Worm (Caenorhabditis elegans) whole organism, dauer: ENCODE results near the gene bub-3.

Experiments
- unc-62 ChIP-seq: sonication (generic microtip); optimal IDR thresholded peaks from 2 replicates; lab custom pipeline; 2017; ENCODE audit warnings: missing biosample characterization, missing genetic modification reagents, missing genetic modification characterization

The bub-3 gene

ce11 chrII:13720650-13721049, 5.2 kb upstream of the bub-3 start:
- no peak for TF ChIP-seq unc-62 (GFP tag; lab: Kevin White, UChicago)

ce11 chrII:13721218-13721617, 4.6 kb upstream of the bub-3 start, which contains the start of gene sre-46:
Gene sre-46, minus strand, starts transcription at chrII:13721318.
- TF ChIP-seq unc-62 (GFP tag; lab: Kevin White, UChicago) = no peak

ce11 chrII:13722763-13723162, 3.1 kb upstream of the bub-3 start, which contains the start of gene Y54G9A.5:
Gene Y54G9A.5, plus strand, starts transcription at chrII:13723007.
- TF ChIP-seq unc-62 (GFP tag; lab: Kevin White, UChicago) = no peak

DNA sequence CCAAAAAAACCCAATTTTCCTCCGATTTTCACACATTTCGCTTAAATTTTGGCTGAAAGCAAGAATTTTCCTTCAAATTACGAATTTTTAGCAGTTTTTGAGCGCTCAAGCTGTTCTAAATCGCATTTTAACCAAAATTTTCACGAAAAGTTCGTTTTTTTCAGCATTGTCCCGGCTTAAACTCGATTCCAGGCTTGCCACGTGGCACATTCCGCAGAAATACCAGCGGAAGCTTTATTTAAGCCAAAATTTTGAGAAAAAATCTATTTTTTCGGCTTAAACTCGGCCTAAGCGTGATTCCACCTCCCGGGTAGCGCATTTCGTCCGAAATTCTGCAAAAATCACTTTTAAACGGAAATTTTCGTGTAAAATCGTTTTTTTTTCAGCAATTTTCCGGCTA, 2.1 kb upstream of the bub-3 start:
- TF ChIP-seq unc-62 (GFP tag; lab: Kevin White, UChicago) = no peak

DNA sequence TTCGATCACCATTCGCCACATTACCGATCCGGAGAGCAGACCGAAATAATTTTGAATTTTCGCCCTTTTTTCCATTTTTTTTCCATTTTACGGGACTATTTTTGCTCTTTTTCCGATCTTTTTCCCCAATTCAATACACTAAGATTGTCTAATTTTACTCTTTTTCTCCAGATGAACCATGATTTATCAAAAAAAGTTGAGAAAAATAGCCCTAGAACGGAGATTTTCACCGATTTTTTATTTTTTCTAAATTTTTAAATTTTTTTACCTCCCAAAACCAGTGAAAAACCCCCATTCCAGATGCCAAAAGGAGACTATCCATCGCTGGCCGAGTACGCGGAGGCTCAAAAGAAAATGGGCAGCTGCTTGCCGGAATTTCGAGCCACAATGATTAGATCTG, 3.6 kb downstream of the bub-3 start, which contains the start of gene Y54G9A.9:
Gene Y54G9A.9 (plus strand): TSS at position 301 of the 400 bp plus-strand sequence.
- TF ChIP-seq unc-62 (GFP tag; lab: Kevin White, UChicago) = no peak

DNA sequence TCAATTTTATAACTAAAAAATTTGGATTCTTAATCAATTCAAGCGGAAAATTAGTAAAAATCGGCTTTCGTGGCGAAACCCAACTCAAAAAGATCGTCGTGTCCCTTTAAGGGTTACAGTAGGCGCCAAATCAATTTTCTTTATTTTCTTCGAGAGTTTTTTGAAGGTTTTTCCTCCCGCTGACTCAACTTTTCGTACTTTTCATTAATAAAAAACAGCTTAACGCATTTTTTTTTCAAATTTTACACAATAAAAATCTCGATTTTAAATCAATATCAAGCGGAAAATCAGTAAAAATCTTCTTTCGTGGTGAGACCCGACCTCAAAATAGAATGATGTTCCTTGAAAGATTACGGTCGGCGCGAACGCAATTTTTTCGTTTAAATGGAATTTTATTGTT, 6.3 kb downstream of the bub-3 start:
- no peak for TF ChIP-seq unc-62 (GFP tag; lab: Kevin White, UChicago)

ce11 chrII:13732577-13732976, 6.7 kb downstream of the bub-3 start:
- TF ChIP-seq unc-62 (GFP tag; lab: Kevin White, UChicago) = no peak

ce11 chrII:13736089-13736488, 10.2 kb downstream of the bub-3 start, which contains the start of gene R06B9.5:
Gene R06B9.5, plus strand, starts transcription at chrII:13736320.
- no peak for TF ChIP-seq unc-62 (GFP tag; lab: Kevin White, UChicago)

- no peak for TF ChIP-seq unc-62 (GFP tag; lab: Kevin White, UChicago)
Measured at ce11 chrII:13736906-13737305, 11.0 kb downstream of the bub-3 start.

ce11 chrII:13737751-13738525, 12.1 kb downstream of the bub-3 start:
- no peak for TF ChIP-seq unc-62 (GFP tag; lab: Kevin White, UChicago)

DNA sequence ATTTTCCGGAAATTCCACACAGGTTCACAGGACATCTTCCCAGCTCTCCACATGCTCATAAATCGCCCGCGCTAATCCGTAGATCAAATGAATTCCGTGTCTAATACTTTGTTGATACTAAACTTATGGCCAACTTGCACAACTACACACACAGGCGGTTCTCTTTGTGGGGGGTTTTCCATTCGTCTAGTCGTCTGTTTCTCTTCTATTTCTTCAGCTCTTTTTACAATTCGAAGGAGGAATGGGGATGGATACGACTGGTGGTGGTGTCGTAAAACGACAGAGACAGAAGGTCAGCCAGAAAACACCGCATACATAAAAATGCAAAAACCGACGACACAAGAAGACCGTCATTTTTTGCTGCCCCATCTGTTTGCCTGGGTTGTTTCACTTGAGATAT, 13.6 kb downstream of the bub-3 start:
- TF ChIP-seq unc-62 (GFP tag; lab: Kevin White, UChicago) = no peak

ce11 chrII:13741449-13741848, 15.6 kb downstream of the bub-3 start, which contains the start of gene mig-14:
Gene mig-14, plus strand, starts transcription at chrII:13741738.
- TF ChIP-seq unc-62 (GFP tag; lab: Kevin White, UChicago) = no peak

DNA sequence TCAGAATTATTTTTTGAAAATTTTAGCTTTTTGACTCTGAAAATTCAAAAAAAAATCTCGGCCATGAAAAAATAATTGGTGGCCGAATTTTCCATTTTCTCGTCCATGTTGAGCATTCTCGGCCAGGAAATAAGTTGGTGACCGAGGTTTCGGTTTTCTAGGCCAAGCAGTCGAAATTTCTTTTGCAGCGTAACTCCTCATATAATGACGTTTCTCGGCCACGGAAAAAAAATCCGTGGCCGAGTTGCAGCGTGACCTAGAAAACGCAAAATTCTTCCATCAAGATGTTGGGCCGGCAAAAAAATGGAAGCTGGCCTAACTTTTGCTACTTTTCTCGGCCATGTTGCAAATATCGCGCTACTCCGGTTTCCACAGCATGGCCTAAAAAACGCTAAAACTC, 24.3 kb downstream of the bub-3 start:
- no peak for TF ChIP-seq unc-62 (GFP tag; lab: Kevin White, UChicago)

DNA sequence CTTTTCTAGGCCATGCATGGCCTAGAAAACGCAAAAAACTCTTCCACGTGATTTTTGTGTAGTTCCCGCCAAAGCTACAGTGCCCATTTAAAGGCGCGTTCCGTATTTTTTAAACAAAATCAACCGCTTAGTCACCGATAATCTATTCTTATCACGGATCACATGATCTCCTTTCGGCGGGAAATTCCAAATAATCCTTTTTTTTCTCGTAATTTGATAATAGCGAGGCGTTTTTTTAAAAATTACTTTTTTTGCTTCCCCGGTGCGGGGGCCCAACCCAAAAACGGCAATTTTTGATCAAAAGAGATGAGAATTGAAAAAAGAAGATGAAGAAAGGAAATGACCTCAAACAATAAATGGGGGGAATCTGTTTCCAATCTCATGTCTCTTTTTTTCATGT, 25.2 kb downstream of the bub-3 start:
- no peak for TF ChIP-seq unc-62 (GFP tag; lab: Kevin White, UChicago)

- TF ChIP-seq unc-62 (GFP tag; lab: Kevin White, UChicago) = no peak
Measured at ce11 chrII:13752016-13752415, 26.2 kb downstream of the bub-3 start, which contains the start of gene arrd-14. Gene arrd-14, plus strand, starts transcription at chrII:13752316.

DNA sequence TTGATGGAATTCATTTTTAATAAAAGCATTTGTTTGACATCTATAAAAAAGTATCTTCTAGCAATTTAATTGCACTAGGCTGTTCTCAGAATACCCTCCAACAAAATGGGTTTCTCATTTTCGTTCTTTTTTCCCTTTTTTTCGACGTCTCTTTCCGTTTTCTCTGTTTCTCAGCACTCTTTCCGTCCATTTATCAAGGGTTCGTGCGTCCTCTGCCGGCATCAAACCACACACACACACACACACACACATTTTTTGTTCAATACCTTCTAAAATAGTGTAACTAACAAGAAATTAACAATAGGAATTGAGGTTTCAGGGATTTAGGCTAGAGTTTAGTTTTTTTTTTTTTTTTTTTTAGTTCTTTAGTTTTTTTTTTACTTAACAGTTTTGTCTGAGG, 30.4 kb downstream of the bub-3 start:
- TF ChIP-seq unc-62 (GFP tag; lab: Kevin White, UChicago) = no peak

- no peak for TF ChIP-seq unc-62 (GFP tag; lab: Kevin White, UChicago)
Measured at ce11 chrII:13758108-13758507, 32.2 kb downstream of the bub-3 start, which contains the start of gene arrd-13. Gene arrd-13, plus strand, starts transcription at chrII:13758408.
